Worm (Caenorhabditis elegans): ENCODE data around the gene tomm-7.

tomm-7 gene

ce11 chrIII:7854494-7855184 lies 4.8 kb upstream of the tomm-7 start, which contains the start of gene rpl-35:
Gene rpl-35 (plus strand): TSS chrIII:7855134.
- TF ChIP-seq ccch-3 (GFP tag; optimal IDR thresholded peaks at IDR 0.05) = peak; percentile 85
- TF ChIP-seq Y67H2A.10 (GFP tag; conservative IDR thresholded peaks at IDR 0.05) = peak; percentile 97
- peak; percentile 100 for TF ChIP-seq B0336.3 (GFP tag; IDR thresholded peaks at IDR 0.05)
- peak; percentile 80 for TF ChIP-seq die-1 (tag; optimal IDR thresholded peaks at IDR 0.05)
- TF ChIP-seq mcd-1 (GFP tag; IDR thresholded peaks at IDR 0.05) = peak; percentile 99
- TF ChIP-seq ekl-4 (GFP tag; IDR thresholded peaks at IDR 0.05) = peak; percentile 99
- peak; percentile 97 for TF ChIP-seq lin-26 (GFP tag; IDR thresholded peaks at IDR 0.05)
- TF ChIP-seq him-1 (tag; optimal IDR thresholded peaks at IDR 0.05) = peak; percentile 99
- TF ChIP-seq hmg-1.2 (GFP tag; IDR thresholded peaks at IDR 0.05) = peak; percentile 94
- peak; percentile 83 for TF ChIP-seq tbp1 (GFP tag; optimal IDR thresholded peaks at IDR 0.05)
- peak; percentile 73 for TF ChIP-seq fkh-3 (tag; optimal IDR thresholded peaks at IDR 0.05)
- TF ChIP-seq ztf-18 (tag; optimal IDR thresholded peaks at IDR 0.05) = peak; percentile 92
- TF ChIP-seq gei-17 (GFP tag; optimal IDR thresholded peaks at IDR 0.05) = peak; percentile 93
- peak; percentile 99 for TF ChIP-seq B0019.2 (GFP tag; conservative IDR thresholded peaks at IDR 0.05)
- peak; percentile 99 for TF ChIP-seq F49E8.2 (tag; optimal IDR thresholded peaks at IDR 0.05; ENCODE audit: insufficient read depth)
- TF ChIP-seq F57C9.4 (tag; optimal IDR thresholded peaks at IDR 0.05) = peak; percentile 84
- TF ChIP-seq ceh-91 (GFP tag; IDR thresholded peaks at IDR 0.05) = peak; percentile 99
- peak; percentile 96 for TF ChIP-seq pha-4 (tag; optimal IDR thresholded peaks at IDR 0.05)
- TF ChIP-seq repo-1 (tag; optimal IDR thresholded peaks at IDR 0.05) = peak; percentile 99
- peak; percentile 94 for TF ChIP-seq Y53F4B.3 (GFP tag; IDR thresholded peaks at IDR 0.05)
- peak; percentile 100 for TF ChIP-seq athp-1 (tag; optimal IDR thresholded peaks at IDR 0.05)
- peak; percentile 100 for TF ChIP-seq Y95B8A.8 (GFP tag; IDR thresholded peaks at IDR 0.05)
- peak; percentile 96 for TF ChIP-seq F37B4.10 (GFP tag; IDR thresholded peaks at IDR 0.05)
- TF ChIP-seq hmg-20 (GFP tag; IDR thresholded peaks at IDR 0.05) = peak; percentile 96
- no peak for TF ChIP-seq nfya-1 (tag; optimal IDR thresholded peaks at IDR 0.05; ENCODE audit: borderline replicate concordance, insufficient read depth)
- peak; percentile 85 for TF ChIP-seq T26A5.8 (tag; optimal IDR thresholded peaks at IDR 0.05)
- TF ChIP-seq snpc-3.4 (tag; optimal IDR thresholded peaks at IDR 0.05) = peak; percentile 98
- TF ChIP-seq ztf-6 (GFP tag; IDR thresholded peaks at IDR 0.05) = peak; percentile 98
- TF ChIP-seq chd-7 (tag; optimal IDR thresholded peaks at IDR 0.05) = peak; percentile 99
- TF ChIP-seq atf-7 (tag; optimal IDR thresholded peaks at IDR 0.05) = peak; percentile 98
- TF ChIP-seq egl-18 (GFP tag; IDR thresholded peaks at IDR 0.05) = peak; percentile 99
- peak; percentile 94 for TF ChIP-seq madf-8 (GFP tag; conservative IDR thresholded peaks at IDR 0.05)
- peak; percentile 99 for TF ChIP-seq egl-44 (GFP tag; IDR thresholded peaks at IDR 0.05)
- TF ChIP-seq madf-3 (GFP tag; IDR thresholded peaks at IDR 0.05) = peak; percentile 99
- no peak for TF ChIP-seq hlh-26 (GFP tag; conservative IDR thresholded peaks at IDR 0.05)
- peak; percentile 57 for TF ChIP-seq B0261.1 (tag; optimal IDR thresholded peaks at IDR 0.05)
- peak; percentile 98 for TF ChIP-seq ztf-26 (tag; optimal IDR thresholded peaks at IDR 0.05)
- TF ChIP-seq rpc-1 (optimal IDR thresholded peaks at IDR 0.05) = peak; percentile 45
- peak; percentile 21 for TF ChIP-seq rpc-1 (tag; optimal IDR thresholded peaks at IDR 0.05)
- TF ChIP-seq madf-6 (GFP tag; IDR thresholded peaks at IDR 0.05) = peak; percentile 99
- peak; percentile 78 for TF ChIP-seq ceh-79 (tag; optimal IDR thresholded peaks at IDR 0.05)
- peak; percentile 99 for TF ChIP-seq F23B12.7 (tag; optimal IDR thresholded peaks at IDR 0.05; ENCODE audit: insufficient read depth)
- TF ChIP-seq F52B5.7 (tag; optimal IDR thresholded peaks at IDR 0.05) = peak; percentile 99
- peak; percentile 10 for TF ChIP-seq ama-1 (optimal IDR thresholded peaks at IDR 0.05)
- peak; percentile 62 to 79 for TF ChIP-seq ama-1 (GFP tag; optimal IDR thresholded peaks at IDR 0.05)
- no peak; the same call in 1 of the 2 replicates for TF ChIP-seq zfh-2 (GFP tag; conservative IDR thresholded peaks at IDR 0.05)
- TF ChIP-seq tbx-9 (tag; optimal IDR thresholded peaks at IDR 0.05; ENCODE audit: borderline replicate concordance) = peak; percentile 48
- peak; percentile 85 for TF ChIP-seq egrh-3 (GFP tag; IDR thresholded peaks at IDR 0.05)
- peak; percentile 100 for TF ChIP-seq Y53G8AR.9 (GFP tag; conservative IDR thresholded peaks at IDR 0.05)
